Worm (Caenorhabditis elegans) whole organism, mixed stage, embryonic: ENCODE measurements around the gene C25A6.1.

Source experiments
- ceh-43 ChIP-seq: fragments of 200-800 bp; sonication (Bioruptor generic); optimal IDR thresholded peaks from 2 replicates; lab custom pipeline; 2018; ENCODE audit warnings: mild to moderate bottlenecking, missing genetic modification characterization, moderate library complexity, missing compliant biosample characterization
- elt-3 ChIP-seq: fragments of 150-350 bp; optimal IDR thresholded peaks from 2 replicates; lab custom pipeline; 2014; ENCODE audit warnings: missing biosample characterization, missing genetic modification characterization
- lsy-2 ChIP-seq: fragments of 150-350 bp; optimal IDR thresholded peaks from 2 replicates; lab custom pipeline; 2014; ENCODE audit warnings: missing biosample characterization, missing genetic modification characterization
- nhr-12 ChIP-seq: fragments of 150-350 bp; optimal IDR thresholded peaks from 2 replicates; lab custom pipeline; 2014; ENCODE audit warnings: missing biosample characterization, missing genetic modification characterization
- nhr-237 ChIP-seq: fragments of 150-350 bp; optimal IDR thresholded peaks from 2 replicates; lab custom pipeline; 2014; ENCODE audit warnings: missing biosample characterization, missing genetic modification characterization
- pha-4 ChIP-seq: fragments of 150-350 bp; optimal IDR thresholded peaks from 2 replicates; lab custom pipeline; 2018; ENCODE audit warnings: missing biosample characterization, missing genetic modification reagents, missing genetic modification characterization
- snpc-4 ChIP-seq: fragments of 150-350 bp; optimal IDR thresholded peaks from 2 replicates; lab custom pipeline; 2014; ENCODE audit warnings: missing biosample characterization, missing genetic modification characterization

DNA sequence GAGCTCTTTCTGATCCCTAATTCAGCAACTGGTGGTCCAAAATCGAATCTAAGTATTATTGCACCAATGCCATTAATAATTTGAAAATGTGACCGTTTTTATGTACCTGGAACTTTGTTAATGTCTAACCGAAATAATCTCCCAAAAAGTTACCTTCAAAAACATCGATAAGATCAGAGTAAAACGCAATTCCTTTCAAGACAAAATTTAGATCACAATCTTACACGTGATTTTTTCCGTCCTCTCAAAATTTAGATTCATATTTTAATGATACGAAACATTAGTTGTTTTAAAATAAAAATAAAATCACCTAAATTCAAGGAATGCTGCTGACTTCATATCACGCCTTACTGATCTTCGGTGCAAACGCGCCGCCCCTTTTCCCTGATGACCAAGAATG, 18.0 kb downstream of the C25A6.1 start:
- TF ChIP-seq nhr-237 (tag; lab: Kevin White, UChicago) = no peak
- no peak for TF ChIP-seq snpc-4
- TF ChIP-seq pha-4 (tag; lab: Kevin White, UChicago) = no peak
- TF ChIP-seq lsy-2 = no peak
- TF ChIP-seq elt-3 (tag; lab: Kevin White, UChicago) = no peak
- no peak for TF ChIP-seq ceh-43 (GFP tag; lab: Kevin White, UChicago)
- no peak for TF ChIP-seq nhr-12 (tag; lab: Kevin White, UChicago)
